Worm (Caenorhabditis elegans) whole organism, young adult: ENCODE measurements around the gene F09F9.1.

ENCODE experiments used
- B0019.2 ChIP-seq: fragments of 200-800 bp; sonication (Bioruptor generic); conservative IDR thresholded peaks from 2 replicates; pipeline ENCODE4 v1.3.6; 2022; ENCODE audit warnings: missing genetic modification reagents, missing genetic modification characterization, missing compliant biosample characterization
- F22D6.2 ChIP-seq: sonication (generic microtip); optimal IDR thresholded peaks from 2 replicates; lab custom pipeline; 2016; ENCODE audit warnings: mild to moderate bottlenecking, missing genetic modification characterization, missing compliant biosample characterization
- F57A8.1 ChIP-seq: fragments of 200-800 bp; sonication (Bioruptor generic); optimal IDR thresholded peaks from 2 replicates; lab custom pipeline; 2018; ENCODE audit warnings: mild to moderate bottlenecking, missing genetic modification characterization, moderate library complexity, missing compliant biosample characterization
- K11D2.4 ChIP-seq: fragments of 200-800 bp; sonication (Bioruptor generic); IDR thresholded peaks from 2 replicates; pipeline ENCODE4 v1.3.6; 2022; ENCODE audit warnings: missing genetic modification reagents, missing genetic modification characterization, missing compliant biosample characterization
- K12H6.12 ChIP-seq: fragments of 200-800 bp; sonication (Bioruptor generic); optimal IDR thresholded peaks from 2 replicates; lab custom pipeline; 2018; ENCODE audit warnings: mild to moderate bottlenecking, missing genetic modification characterization, missing compliant biosample characterization
- Y53F4B.3 ChIP-seq: fragments of 200-800 bp; sonication (Bioruptor generic); IDR thresholded peaks from 2 replicates; pipeline ENCODE4 v1.3.6; 2022; ENCODE audit warnings: missing genetic modification reagents, missing genetic modification characterization, missing compliant biosample characterization
- Y79H2A.3 ChIP-seq: fragments of 200-800 bp; sonication (Bioruptor generic); conservative IDR thresholded peaks from 2 replicates; pipeline ENCODE4 v1.3.6; 2022; ENCODE audit warnings: missing genetic modification reagents, missing genetic modification characterization, missing compliant biosample characterization
- Y95B8A.8 ChIP-seq: fragments of 200-800 bp; sonication (Bioruptor generic); IDR thresholded peaks from 2 replicates; pipeline ENCODE4 v1.3.6; 2022; ENCODE audit warnings: missing genetic modification reagents, missing genetic modification characterization, missing compliant biosample characterization
- ZK185.1 ChIP-seq: sonication (generic microtip); optimal IDR thresholded peaks from 2 replicates; lab custom pipeline; 2016; ENCODE audit warnings: mild to moderate bottlenecking, missing genetic modification characterization, missing compliant biosample characterization; ENCODE audit not compliant: poor library complexity, severe bottlenecking
- ama-1 ChIP-seq, 3 experiments: fragments of 150-350 bp in 1 of 3; sonication (generic microtip) in 2 of 3; optimal IDR thresholded peaks; 2 replicates each; lab custom pipeline; 2014 to 2018; ENCODE audit warnings: missing biosample characterization in 2 of 3, missing genetic modification characterization in 2 of 3, missing genetic modification reagents in 2 of 3
- bed-1 ChIP-seq: fragments of 200-800 bp; sonication (Bioruptor generic); IDR thresholded peaks from 2 replicates; pipeline ENCODE4 v1.3.6; 2022; ENCODE audit warnings: missing genetic modification reagents, missing genetic modification characterization, missing compliant biosample characterization
- bed-2 ChIP-seq: fragments of 200-800 bp; sonication (Bioruptor generic); IDR thresholded peaks from 2 replicates; pipeline ENCODE4 v1.3.6; 2022; ENCODE audit warnings: missing genetic modification reagents, missing genetic modification characterization, missing compliant biosample characterization
- ceh-27 ChIP-seq: fragments of 200-800 bp; sonication (Bioruptor generic); optimal IDR thresholded peaks from 2 replicates; lab custom pipeline; 2018; ENCODE audit warnings: mild to moderate bottlenecking, missing genetic modification characterization, moderate library complexity, missing compliant biosample characterization
- die-1 ChIP-seq: sonication (generic microtip); optimal IDR thresholded peaks from 2 replicates; lab custom pipeline; 2016; ENCODE audit warnings: missing genotype, mild to moderate bottlenecking, missing genetic modification characterization, missing compliant biosample characterization
- dox-1 ChIP-seq: fragments of 200-800 bp; sonication (Bioruptor generic); IDR thresholded peaks from 2 replicates; pipeline ENCODE4 v1.3.6; 2022; ENCODE audit warnings: missing genetic modification reagents, missing genetic modification characterization, missing compliant biosample characterization
- ekl-4 ChIP-seq: fragments of 200-800 bp; sonication (Bioruptor generic); IDR thresholded peaks from 2 replicates; pipeline ENCODE4 v1.3.6; 2022; ENCODE audit warnings: missing genetic modification reagents, missing genetic modification characterization, missing compliant biosample characterization
- gei-17 ChIP-seq: fragments of 200-800 bp; sonication (Bioruptor generic); optimal IDR thresholded peaks from 2 replicates; lab custom pipeline; 2018; ENCODE audit warnings: mild to moderate bottlenecking, missing genetic modification characterization, missing compliant biosample characterization
- hlh-12 ChIP-seq: sonication (generic microtip); optimal IDR thresholded peaks from 2 replicates; lab custom pipeline; 2016; ENCODE audit warnings: missing genetic modification characterization, missing compliant biosample characterization
- hmg-1.2 ChIP-seq: fragments of 200-800 bp; sonication (Bioruptor generic); IDR thresholded peaks from 2 replicates; pipeline ENCODE4 v1.3.6; 2022; ENCODE audit warnings: missing genetic modification reagents, missing genetic modification characterization, missing compliant biosample characterization
- let-526 ChIP-seq: fragments of 200-800 bp; sonication (Bioruptor generic); IDR thresholded peaks from 2 replicates; pipeline ENCODE4 v1.3.6; 2022; ENCODE audit warnings: missing genetic modification reagents, missing genetic modification characterization, missing compliant biosample characterization
- let-607 ChIP-seq, 2 experiments: fragments of 200-800 bp in 1 of 2; sonication (Bioruptor generic) in 1 of 2; sonication (generic microtip) in 1 of 2; optimal IDR thresholded peaks; 2 replicates each; lab custom pipeline; 2016 to 2018; ENCODE audit warnings: mild to moderate bottlenecking in 2 of 2, missing compliant biosample characterization in 2 of 2, missing genetic modification characterization in 2 of 2, moderate library complexity in 2 of 2, missing genotype in 1 of 2
- lin-35 ChIP-seq, 3 experiments: fragments of 150-350 bp in 2 of 3; sonication (generic microtip) in 1 of 3; optimal IDR thresholded peaks; 2 replicates each; lab custom pipeline; 2014 to 2018; ENCODE audit warnings: missing biosample characterization in 3 of 3, missing genetic modification characterization in 3 of 3, missing genetic modification reagents in 3 of 3
- lin-40 ChIP-seq: sonication (generic microtip); optimal IDR thresholded peaks from 2 replicates; lab custom pipeline; 2016; ENCODE audit warnings: missing genetic modification characterization, mild to moderate bottlenecking, missing compliant biosample characterization, missing genotype, missing genetic modification reagents
- lin-54 ChIP-seq: fragments of 200-800 bp; sonication (Bioruptor generic); optimal IDR thresholded peaks from 2 replicates; lab custom pipeline; 2018; ENCODE audit warnings: mild to moderate bottlenecking, missing genetic modification characterization, missing compliant biosample characterization
- lsl-1 ChIP-seq: fragments of 200-800 bp; sonication (Bioruptor generic); optimal IDR thresholded peaks from 2 replicates; lab custom pipeline; 2018; ENCODE audit warnings: mild to moderate bottlenecking, missing genetic modification characterization, moderate library complexity, missing compliant biosample characterization
- mcd-1 ChIP-seq: fragments of 200-800 bp; sonication (Bioruptor generic); IDR thresholded peaks from 2 replicates; pipeline ENCODE4 v1.3.6; 2022; ENCODE audit warnings: missing genetic modification reagents, missing genetic modification characterization, missing compliant biosample characterization
- mes-4 ChIP-seq: sonication (generic microtip); optimal IDR thresholded peaks from 2 replicates; lab custom pipeline; 2016; ENCODE audit warnings: missing genotype, missing genetic modification characterization, missing compliant biosample characterization
- mxl-1 ChIP-seq: sonication (generic microtip); optimal IDR thresholded peaks from 2 replicates; lab custom pipeline; 2016; ENCODE audit warnings: missing genetic modification characterization, missing compliant biosample characterization
- nfya-2 ChIP-seq: fragments of 200-800 bp; sonication (Bioruptor generic); IDR thresholded peaks from 2 replicates; pipeline ENCODE4 v1.3.6; 2022; ENCODE audit warnings: missing genetic modification reagents, missing genetic modification characterization, missing compliant biosample characterization
- nhr-80 ChIP-seq: sonication (generic microtip); optimal IDR thresholded peaks from 2 replicates; lab custom pipeline; 2016; ENCODE audit warnings: missing genetic modification characterization, missing compliant biosample characterization
- nhr-90 ChIP-seq: sonication (generic microtip); optimal IDR thresholded peaks from 2 replicates; lab custom pipeline; 2016; ENCODE audit warnings: missing genotype, mild to moderate bottlenecking, missing genetic modification characterization, missing compliant biosample characterization
- rcor-1 ChIP-seq: fragments of 200-800 bp; sonication (Bioruptor generic); IDR thresholded peaks from 2 replicates; pipeline ENCODE4 v1.3.6; 2022; ENCODE audit warnings: missing genetic modification reagents, missing genetic modification characterization, missing compliant biosample characterization
- rec-8 ChIP-seq, 2 experiments: sonication (generic microtip); optimal IDR thresholded peaks; 2 replicates each; lab custom pipeline; 2016; ENCODE audit warnings: mild to moderate bottlenecking in 2 of 2, missing genetic modification characterization in 2 of 2, missing genetic modification reagents in 2 of 2, missing genotype in 2 of 2, missing biosample characterization in 1 of 2, missing compliant biosample characterization in 1 of 2, moderate library complexity in 1 of 2
- rpc-1 ChIP-seq, 2 experiments: fragments of 150-350 bp in 1 of 2; sonication (generic microtip) in 1 of 2; optimal IDR thresholded peaks; 2 replicates each; lab custom pipeline; 2014 to 2018; ENCODE audit warnings: missing biosample characterization in 1 of 2, missing genetic modification characterization in 1 of 2, missing genetic modification reagents in 1 of 2, missing genotype in 1 of 2
- sea-2 ChIP-seq: fragments of 200-800 bp; sonication (Bioruptor generic); IDR thresholded peaks from 2 replicates; pipeline ENCODE4 v1.3.6; 2022; ENCODE audit warnings: missing genetic modification characterization, missing compliant biosample characterization
- snpc-3.4 ChIP-seq: sonication (generic microtip); optimal IDR thresholded peaks from 2 replicates; lab custom pipeline; 2017; ENCODE audit warnings: missing genetic modification characterization, mild to moderate bottlenecking, missing compliant biosample characterization, antibody characterized with exemption, moderate library complexity, missing genotype, missing genetic modification reagents
- snpc-4 ChIP-seq, 5 experiments: fragments of 150-350 bp in 1 of 5; sonication (generic microtip) in 4 of 5; optimal IDR thresholded peaks; 2 replicates each; lab custom pipeline; 2014 to 2018; ENCODE audit warnings: missing genetic modification characterization in 5 of 5, missing biosample characterization in 3 of 5, antibody characterized with exemption in 2 of 5, mild to moderate bottlenecking in 2 of 5, missing compliant biosample characterization in 2 of 5, missing genotype in 2 of 5, moderate library complexity in 2 of 5, missing genetic modification reagents in 1 of 5
- somi-1 ChIP-seq: fragments of 200-800 bp; sonication (Bioruptor generic); optimal IDR thresholded peaks from 2 replicates; lab custom pipeline; 2018; ENCODE audit warnings: mild to moderate bottlenecking, missing genetic modification characterization, missing compliant biosample characterization
- sptf-2 ChIP-seq: fragments of 200-800 bp; sonication (Bioruptor generic); optimal IDR thresholded peaks from 2 replicates; lab custom pipeline; 2018; ENCODE audit warnings: mild to moderate bottlenecking, missing genetic modification characterization, missing compliant biosample characterization
- tbx-9 ChIP-seq: sonication (generic microtip); optimal IDR thresholded peaks from 2 replicates; lab custom pipeline; 2016; ENCODE audit warnings: borderline replicate concordance, missing genetic modification characterization, inconsistent platforms, missing compliant biosample characterization
- unc-62 ChIP-seq: fragments of 150-350 bp; optimal IDR thresholded peaks from 2 replicates; lab custom pipeline; 2014; ENCODE audit warnings: missing biosample characterization, missing genetic modification reagents, missing genetic modification characterization
- ztf-18 ChIP-seq: sonication (generic microtip); optimal IDR thresholded peaks from 2 replicates; lab custom pipeline; 2016; ENCODE audit warnings: missing genotype, mild to moderate bottlenecking, missing genetic modification characterization, missing compliant biosample characterization
- ztf-26 ChIP-seq: sonication (generic microtip); optimal IDR thresholded peaks from 2 replicates; lab custom pipeline; 2017; ENCODE audit warnings: missing genetic modification characterization, missing compliant biosample characterization

The F09F9.1 gene

ce11 chrX:4142202-4142601, 27.1 kb downstream of the F09F9.1 start (continued):
- no peak for TF ChIP-seq lsl-1 (GFP tag; lab: Kevin White, UChicago)
- no peak for TF ChIP-seq hlh-12 (tag; lab: Kevin White, UChicago)
- no peak for TF ChIP-seq ztf-18
- TF ChIP-seq ama-1 (optimal IDR thresholded peaks at IDR 0.05; lab: Kevin White, UChicago), result no peak
- TF ChIP-seq ama-1 (GFP tag; optimal IDR thresholded peaks at IDR 0.05; lab: Kevin White, UChicago), result peak in 1 of 2 experiments; percentile 52
- peak; percentile 46 for TF ChIP-seq hmg-1.2 (GFP tag; lab: Robert Waterston, UW)
- TF ChIP-seq tbx-9 (tag; lab: Kevin White, UChicago), result no peak
- TF ChIP-seq sptf-2 (GFP tag; lab: Kevin White, UChicago), result no peak
- TF ChIP-seq die-1 (tag; lab: Kevin White, UChicago), result peak; percentile 17
- peak; percentile 41 to 50 for TF ChIP-seq let-607 (tag; optimal IDR thresholded peaks at IDR 0.05; lab: Kevin White, UChicago)
- no peak for TF ChIP-seq bed-1 (GFP tag; lab: Robert Waterston, UW)
- TF ChIP-seq B0019.2 (GFP tag; lab: Robert Waterston, UW), result no peak
- peak; percentile 41 for TF ChIP-seq nhr-90 (tag; lab: Kevin White, UChicago)
- TF ChIP-seq lin-35 (GFP tag; optimal IDR thresholded peaks at IDR 0.05; lab: Kevin White, UChicago), result peak in 1 of 3 experiments; percentile 39
- TF ChIP-seq bed-2 (GFP tag; lab: Robert Waterston, UW), result no peak
- no peak for TF ChIP-seq Y79H2A.3 (GFP tag; lab: Robert Waterston, UW)
- TF ChIP-seq Y95B8A.8 (GFP tag; lab: Robert Waterston, UW), result no peak
- peak; percentile 36; the same call in 1 of the 2 replicates for TF ChIP-seq mcd-1
- TF ChIP-seq dox-1 (GFP tag; lab: Robert Waterston, UW), result peak; percentile 71
- TF ChIP-seq lin-40 (tag; lab: Kevin White, UChicago), result peak; percentile 41
- peak; percentile 87 for TF ChIP-seq let-526 (GFP tag; lab: Robert Waterston, UW)
- no peak for TF ChIP-seq rec-8 (tag; optimal IDR thresholded peaks at IDR 0.05; lab: Kevin White, UChicago)
- TF ChIP-seq gei-17 (GFP tag; lab: Kevin White, UChicago), result peak; percentile 52
- TF ChIP-seq snpc-4 (GFP tag; optimal IDR thresholded peaks at IDR 0.05; lab: Kevin White, UChicago), result no peak
- TF ChIP-seq snpc-4 (tag; optimal IDR thresholded peaks at IDR 0.05; lab: Kevin White, UChicago), result peak in 2 of 4 experiments; percentile 49 to 57
- peak; percentile 92 for TF ChIP-seq somi-1 (GFP tag; lab: Kevin White, UChicago)

ce11 chrX:4142648-4143259, 27.6 kb downstream of the F09F9.1 start:
- TF ChIP-seq let-607 (tag; optimal IDR thresholded peaks at IDR 0.05; lab: Kevin White, UChicago) (peak in 1 of 2 experiments; percentile 34), sea-2 (GFP tag; lab: Robert Waterston, UW) (no peak), unc-62 (GFP tag; lab: Kevin White, UChicago) (peak; percentile 13), nhr-80 (tag; lab: Kevin White, UChicago) (peak; percentile 48), rpc-1 (optimal IDR thresholded peaks at IDR 0.05; lab: Kevin White, UChicago) (no peak), rpc-1 (tag; optimal IDR thresholded peaks at IDR 0.05; lab: Kevin White, UChicago) (no peak), rcor-1 (GFP tag; lab: Robert Waterston, UW) (no peak), K11D2.4 (GFP tag; lab: Robert Waterston, UW) (peak; percentile 65), ZK185.1 (peak; percentile 16), snpc-3.4 (tag; lab: Kevin White, UChicago) (no peak), Y53F4B.3 (GFP tag; lab: Robert Waterston, UW) (no peak), lsl-1 (GFP tag; lab: Kevin White, UChicago) (no peak), F22D6.2 (tag; lab: Kevin White, UChicago) (no peak), K12H6.12 (peak; percentile 14), mes-4 (no peak), mxl-1 (tag; lab: Kevin White, UChicago) (no peak), ekl-4 (GFP tag; lab: Robert Waterston, UW) (peak; percentile 62), lin-35 (GFP tag; optimal IDR thresholded peaks at IDR 0.05; lab: Kevin White, UChicago) (peak in 1 of 3 experiments; percentile 22), bed-2 (GFP tag; lab: Robert Waterston, UW) (no peak), ztf-26 (tag; lab: Kevin White, UChicago) (no peak), lin-54 (GFP tag; lab: Kevin White, UChicago) (no peak), nfya-2 (GFP tag; lab: Robert Waterston, UW) (no peak), ama-1 (optimal IDR thresholded peaks at IDR 0.05; lab: Kevin White, UChicago) (peak; percentile 19), ama-1 (GFP tag; optimal IDR thresholded peaks at IDR 0.05; lab: Kevin White, UChicago) (no peak), ceh-27 (no peak), F57A8.1 (GFP tag; lab: Kevin White, UChicago) (no peak)
